Fruit fly (Drosophila melanogaster) Kc167 (cell line): Measurements from ENCODE around the gene CG14852.

Source experiments
- Myc ChIP-seq: fragments of >200 bp; optimal IDR thresholded peaks from 2 replicates; lab custom pipeline; 2017; ENCODE audit warnings: missing external identifiers
- Sin3A ChIP-seq: fragments of >200 bp; optimal IDR thresholded peaks from 2 replicates; lab custom pipeline; 2018; ENCODE audit warnings: missing external identifiers
- h ChIP-seq: fragments of >200 bp; optimal IDR thresholded peaks from 3 replicates; lab custom pipeline; 2018; ENCODE audit warnings: missing external identifiers
- insv ChIP-seq: fragments of >200 bp; optimal IDR thresholded peaks from 3 replicates; lab custom pipeline; 2018; ENCODE audit warnings: missing external identifiers
- psq ChIP-seq: fragments of >200 bp; optimal IDR thresholded peaks from 2 replicates; lab custom pipeline; 2017; ENCODE audit warnings: missing external identifiers
- ttk ChIP-seq: sonication (Bioruptor generic); optimal IDR thresholded peaks from 2 replicates; lab custom pipeline; 2017; ENCODE audit warnings: missing external identifiers

dm6 chr3R:14590753-14591535 is 25.2 kb downstream of the CG14852 start:
- no peak for TF ChIP-seq ttk (lab: Kevin White, UChicago)
- no peak for TF ChIP-seq Sin3A (lab: Kevin White, UChicago)
- no peak for TF ChIP-seq h (lab: Kevin White, UChicago)
- no peak for TF ChIP-seq Myc (lab: Kevin White, UChicago)
- no peak for TF ChIP-seq insv (lab: Kevin White, UChicago)
- no peak for TF ChIP-seq psq (lab: Kevin White, UChicago)
